Worm (Caenorhabditis elegans) whole organism, L4/young adult: ENCODE data around the gene txt-12.
"Not testable (repeated sequence)": the region's sequence is repeated elsewhere in the genome, so short reads cannot be mapped to it uniquely, and the experiment has no call there.

Experiments
- W03F9.2 ChIP-seq: fragments of 150-350 bp; optimal IDR thresholded peaks from 2 replicates; lab custom pipeline; 2014; ENCODE audit warnings: missing biosample characterization, missing genetic modification characterization
- dao-5 ChIP-seq: sonication (generic microtip); optimal IDR thresholded peaks from 2 replicates; lab custom pipeline; 2016; ENCODE audit warnings: missing genotype, missing genetic modification characterization, moderate library complexity, missing compliant biosample characterization
- him-1 ChIP-seq: sonication (generic microtip); optimal IDR thresholded peaks from 2 replicates; lab custom pipeline; 2016; ENCODE audit warnings: missing genotype, missing genetic modification reagents, missing genetic modification characterization, missing compliant biosample characterization

txt-12 gene

DNA sequence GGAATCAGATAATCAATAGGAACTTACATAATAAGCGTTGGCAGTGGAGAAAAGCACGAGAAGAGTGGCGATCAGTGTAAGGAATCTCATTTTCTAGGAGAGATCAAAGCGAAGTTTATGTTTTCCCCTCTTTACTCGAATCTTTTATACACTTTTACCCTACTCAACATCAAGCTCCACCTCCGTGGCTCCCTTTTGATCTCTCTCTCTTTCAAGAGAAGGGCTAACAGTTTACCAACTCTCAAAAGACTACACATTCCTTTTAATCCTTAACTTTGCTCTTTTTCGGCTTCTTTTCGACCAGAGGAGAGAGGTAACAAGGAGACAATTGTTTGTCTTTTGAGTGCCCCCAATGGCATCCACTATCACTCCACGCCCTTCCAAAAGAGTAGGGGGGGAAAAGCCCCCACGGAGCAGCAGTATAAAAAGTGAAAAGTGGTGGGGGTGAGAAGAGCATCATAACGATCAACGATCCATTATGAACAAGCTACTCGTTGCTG is 5.5 kb upstream of the txt-12 start, which contains the start of the genes C01G10.15 and C01G10.6:
Gene C01G10.15 (minus strand): TSS at position 101 of the 500 bp plus-strand sequence.
Gene C01G10.6 (plus strand): TSS at position 450 of the 500 bp plus-strand sequence.
- TF ChIP-seq dao-5 (tag; lab: Kevin White, UChicago) (no peak), him-1 (tag; lab: Kevin White, UChicago) (no peak), W03F9.2 (tag; lab: Kevin White, UChicago) (no peak)

- TF ChIP-seq W03F9.2 (tag; lab: Kevin White, UChicago) (no peak), dao-5 (tag; lab: Kevin White, UChicago) (no peak), him-1 (tag; lab: Kevin White, UChicago) (no peak)
Measured at ce11 chrV:15088613-15089012, 4.2 kb upstream of the txt-12 start, which contains the start of gene C01G10.18. TSS of gene C01G10.18 (minus strand) at chrV:15088713.

DNA sequence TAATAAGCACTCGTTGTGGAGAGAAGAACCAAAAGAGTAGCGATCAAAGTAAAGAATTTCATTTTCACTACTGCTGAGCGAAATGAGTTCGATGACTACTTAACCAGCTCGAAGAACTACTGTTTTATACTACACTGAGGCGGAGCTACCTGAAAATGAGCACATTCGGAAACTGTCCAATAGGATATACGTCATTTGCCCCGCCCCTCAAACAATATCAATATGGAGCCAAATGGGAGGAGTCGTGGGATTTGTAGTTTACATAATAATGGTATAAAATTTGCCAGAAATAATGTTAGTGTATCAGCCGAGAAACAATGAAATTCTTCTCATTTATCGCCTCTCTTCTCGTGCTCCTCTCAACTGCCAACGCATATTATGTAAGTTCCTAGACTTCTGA is 3.3 kb upstream of the txt-12 start, which contains the start of the genes C01G10.5 and C01G10.4:
Gene C01G10.5 (minus strand): TSS at position 101 of the 400 bp plus-strand sequence.
Gene C01G10.4 (plus strand): TSS at position 303 of the 400 bp plus-strand sequence.
- no peak for TF ChIP-seq W03F9.2 (tag; lab: Kevin White, UChicago)
- no peak for TF ChIP-seq him-1 (tag; lab: Kevin White, UChicago)
- TF ChIP-seq dao-5 (tag; lab: Kevin White, UChicago): no peak

DNA sequence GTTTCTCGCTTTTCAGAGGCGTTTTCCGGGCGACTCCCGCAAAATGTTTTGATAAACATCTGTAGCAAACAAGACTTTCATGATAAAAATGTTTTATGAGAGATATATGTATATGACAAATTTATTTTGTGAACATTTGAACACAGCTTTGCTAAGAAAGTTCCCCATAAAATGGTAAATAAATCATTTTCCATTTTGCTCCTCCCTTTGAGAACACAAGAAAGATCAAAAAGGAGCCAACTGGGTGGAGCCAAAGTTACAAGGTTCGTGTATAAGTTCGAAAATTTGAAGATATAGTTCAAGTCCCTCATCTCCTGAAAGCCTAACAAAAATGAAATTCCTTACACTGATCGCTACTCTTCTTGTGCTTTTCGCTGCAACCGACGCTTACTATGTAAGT is 2.3 kb upstream of the txt-12 start, which contains the start of gene C01G10.17:
Gene C01G10.17 (plus strand): TSS at position 301 of the 400 bp plus-strand sequence.
- TF ChIP-seq W03F9.2 (tag; lab: Kevin White, UChicago): no peak
- no peak for TF ChIP-seq dao-5 (tag; lab: Kevin White, UChicago)
- TF ChIP-seq him-1 (tag; lab: Kevin White, UChicago): no peak

DNA sequence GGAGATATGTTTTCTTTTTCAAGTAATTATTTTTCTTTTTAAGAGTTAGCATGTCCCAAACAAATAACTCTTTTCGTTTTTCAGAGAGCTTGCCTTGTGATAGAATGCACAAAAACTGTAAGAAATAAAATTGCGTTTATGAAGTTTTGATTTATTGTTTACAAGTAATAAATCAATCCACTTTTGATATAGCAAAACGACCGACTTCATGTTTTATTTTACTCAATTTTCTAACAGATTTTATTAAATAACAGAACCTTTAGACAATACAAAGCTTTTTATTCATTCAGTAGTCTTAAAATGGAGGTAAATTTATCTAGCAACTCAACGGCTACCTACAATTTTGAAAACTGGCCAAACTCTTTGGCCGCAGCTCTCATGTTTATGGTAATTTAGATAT is 2.0 kb downstream of the txt-12 start, which contains the start of gene srx-78:
Gene srx-78 (plus strand): TSS at position 301 of the 400 bp plus-strand sequence.
- TF ChIP-seq dao-5 (tag; lab: Kevin White, UChicago) (no peak), him-1 (tag; lab: Kevin White, UChicago) (no peak), W03F9.2 (tag; lab: Kevin White, UChicago) (no peak)

DNA sequence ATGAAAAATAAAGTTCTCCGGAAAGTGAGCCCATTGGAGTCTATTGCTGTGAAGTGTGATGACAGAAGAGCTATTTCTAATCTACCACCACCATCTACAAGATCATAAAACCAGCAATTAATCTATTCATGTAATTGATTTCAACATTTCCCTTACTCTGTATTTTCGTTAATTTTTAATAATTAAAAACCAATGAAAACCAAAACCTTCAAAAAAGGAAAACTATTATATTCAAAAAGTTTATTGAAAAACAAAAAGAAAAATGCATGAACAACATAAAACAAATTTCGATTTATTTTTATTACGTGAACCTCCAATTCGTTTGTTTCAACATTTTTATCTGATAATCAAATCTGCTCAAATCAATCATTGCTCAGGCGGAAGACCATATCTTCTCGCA is 6.7 kb downstream of the txt-12 start, which contains the start of gene C01G10.1:
Gene C01G10.1 (plus strand): TSS at position 301 of the 400 bp plus-strand sequence.
- no peak for TF ChIP-seq him-1 (tag; lab: Kevin White, UChicago)
- TF ChIP-seq dao-5 (tag; lab: Kevin White, UChicago): no peak
- no peak for TF ChIP-seq W03F9.2 (tag; lab: Kevin White, UChicago)

DNA sequence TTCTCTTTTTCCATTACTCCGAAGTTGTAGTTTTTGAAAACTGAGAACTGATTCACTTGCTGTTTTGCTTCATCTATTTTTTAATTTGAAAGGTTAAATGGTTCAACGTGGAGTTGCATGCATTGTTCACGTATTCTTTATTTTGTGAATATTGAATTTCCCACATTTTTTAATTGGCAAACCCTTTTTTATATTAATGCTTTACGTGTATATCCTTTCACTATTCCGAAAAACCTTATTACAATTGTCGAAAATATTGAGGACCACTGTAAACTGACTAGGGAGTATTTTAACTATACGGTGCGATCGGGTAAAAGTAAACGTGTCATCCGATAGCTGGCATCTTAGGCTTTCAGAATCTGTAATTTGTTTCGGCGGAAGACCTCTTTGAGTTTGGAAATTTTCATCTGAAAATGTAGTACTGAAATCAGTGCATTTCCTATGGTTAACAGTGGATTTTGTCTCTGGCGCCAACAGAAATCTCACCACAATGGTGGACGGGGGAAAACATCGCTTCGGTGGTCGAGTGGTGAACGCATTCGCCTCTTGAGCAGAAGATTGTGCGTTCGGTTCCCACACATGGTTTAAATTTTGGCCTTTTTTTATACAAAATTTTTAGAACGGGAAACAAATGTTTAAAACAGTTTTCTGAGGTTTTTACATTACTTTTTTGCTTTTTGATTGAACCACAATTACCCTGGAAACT is 13.3 kb downstream of the txt-12 start, which contains the start of gene C01G10.14:
Gene C01G10.14 (minus strand): TSS at position 51 of the 706 bp plus-strand sequence.
- not testable (repeated sequence) for TF ChIP-seq W03F9.2, dao-5, him-1 (tag; lab: Kevin White, UChicago)

DNA sequence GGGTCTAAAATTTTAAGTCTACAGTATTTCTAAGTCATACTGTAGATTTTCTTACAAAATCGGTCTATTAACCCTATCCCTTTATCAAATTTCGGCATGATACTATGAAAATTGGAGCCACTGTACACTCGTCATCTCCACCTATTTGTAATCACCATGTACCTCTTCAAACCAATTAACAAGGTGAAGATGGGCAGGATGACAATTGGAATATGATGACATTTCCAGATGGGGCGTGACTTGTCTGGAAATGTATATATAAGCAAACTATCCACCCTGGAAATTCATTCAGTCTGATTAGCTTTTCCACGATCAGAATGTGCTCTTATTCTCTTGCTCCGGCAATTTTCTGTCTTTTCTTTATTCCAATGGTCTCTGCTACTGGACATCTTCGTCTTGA is 16.5 kb downstream of the txt-12 start, which contains the start of gene Y75B12A.2:
Gene Y75B12A.2 (plus strand): TSS at position 301 of the 400 bp plus-strand sequence.
- no peak for TF ChIP-seq W03F9.2 (tag; lab: Kevin White, UChicago)
- TF ChIP-seq him-1 (tag; lab: Kevin White, UChicago): no peak

ce11 chrV:15111660-15112059 is 18.9 kb downstream of the txt-12 start, which contains the start of gene T01G5.7:
TSS of gene T01G5.7 (plus strand) at chrV:15111960.
- TF ChIP-seq him-1 (tag; lab: Kevin White, UChicago): no peak
- no peak for TF ChIP-seq W03F9.2 (tag; lab: Kevin White, UChicago)
- TF ChIP-seq dao-5 (tag; lab: Kevin White, UChicago): no peak

DNA sequence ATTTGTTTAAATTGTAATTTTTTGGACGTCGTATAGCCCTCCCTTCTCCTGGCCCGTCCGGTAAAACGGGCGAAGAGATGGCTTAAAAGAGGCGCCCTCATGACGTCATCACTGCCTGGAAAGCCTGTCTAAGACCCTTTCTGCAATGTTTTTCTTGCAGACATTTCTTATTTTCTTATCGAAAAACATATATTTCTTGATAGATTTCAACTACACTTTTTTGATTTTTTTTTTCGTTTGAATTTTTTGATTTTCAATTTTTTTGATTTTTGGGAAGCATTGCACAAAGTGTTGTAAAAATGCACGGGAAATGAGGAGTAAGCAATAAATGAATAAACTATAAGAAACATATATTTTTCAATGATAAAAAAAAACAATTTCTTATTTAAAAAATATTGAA is 21.2 kb downstream of the txt-12 start, which contains the start of gene T01G5.6:
Gene T01G5.6 (minus strand): TSS at position 101 of the 400 bp plus-strand sequence.
- TF ChIP-seq W03F9.2 (tag; lab: Kevin White, UChicago) (no peak), dao-5 (tag; lab: Kevin White, UChicago) (no peak), him-1 (tag; lab: Kevin White, UChicago) (no peak)

DNA sequence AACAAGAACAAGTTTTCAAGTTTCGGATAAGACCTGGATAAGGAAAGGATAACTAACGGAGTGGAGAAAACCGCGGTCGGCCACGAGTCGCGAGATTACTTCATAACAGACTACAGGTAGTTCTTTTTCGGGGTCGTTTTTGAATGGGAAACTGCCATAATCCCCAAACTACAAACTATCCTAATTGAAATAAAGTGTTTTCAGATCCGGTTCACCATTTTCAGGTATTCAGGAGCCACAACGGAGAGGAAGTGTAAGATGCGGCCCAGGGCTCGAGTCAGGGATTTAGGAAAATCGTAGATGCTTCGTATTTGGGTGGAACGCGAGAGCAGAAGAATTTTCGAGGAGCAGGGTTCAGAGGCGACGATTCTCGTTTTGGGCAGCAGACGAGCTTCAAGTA is 23.2 kb downstream of the txt-12 start, which contains the start of gene T01G5.8:
Gene T01G5.8 (plus strand): TSS at position 301 of the 400 bp plus-strand sequence.
- not testable (repeated sequence) for TF ChIP-seq him-1, W03F9.2, dao-5 (tag; lab: Kevin White, UChicago)

ce11 chrV:15119517-15119916 is 26.8 kb downstream of the txt-12 start, which contains the start of gene flor-1:
TSS of gene flor-1 (minus strand) at chrV:15119617.
- no peak for TF ChIP-seq him-1 (tag; lab: Kevin White, UChicago)
- TF ChIP-seq W03F9.2 (tag; lab: Kevin White, UChicago): no peak
- no peak for TF ChIP-seq dao-5 (tag; lab: Kevin White, UChicago)
